Worm (Caenorhabditis elegans) whole organism, L3 larva: Measurements from ENCODE around the gene C25F9.14.

Experiments used
- R02D3.7 ChIP-seq: fragments of 150-350 bp; optimal IDR thresholded peaks from 2 replicates; lab custom pipeline; 2014; ENCODE audit warnings: missing biosample characterization, missing genetic modification characterization
- aly-2 ChIP-seq: fragments of 150-350 bp; optimal IDR thresholded peaks from 2 replicates; lab custom pipeline; 2014; ENCODE audit warnings: missing biosample characterization, missing genetic modification characterization
- ceh-28 ChIP-seq: fragments of 150-350 bp; optimal IDR thresholded peaks from 2 replicates; lab custom pipeline; 2014; ENCODE audit warnings: missing biosample characterization, missing genetic modification reagents, missing genetic modification characterization
- jun-1 ChIP-seq: fragments of 150-350 bp; optimal IDR thresholded peaks from 2 replicates; lab custom pipeline; 2014; ENCODE audit warnings: missing biosample characterization, missing genetic modification reagents, missing genetic modification characterization
- mml-1 ChIP-seq: fragments of 150-350 bp; sonication (generic microtip); optimal IDR thresholded peaks from 3 replicates; lab custom pipeline; 2014; ENCODE audit warnings: missing biosample characterization, missing genetic modification characterization
- nhr-11 ChIP-seq: fragments of 150-350 bp; optimal IDR thresholded peaks from 2 replicates; lab custom pipeline; 2014; ENCODE audit warnings: missing biosample characterization, missing genetic modification characterization
- nhr-23 ChIP-seq: fragments of 150-350 bp; optimal IDR thresholded peaks from 2 replicates; lab custom pipeline; 2014; ENCODE audit warnings: missing biosample characterization, missing genetic modification reagents, missing genetic modification characterization
- snpc-4 ChIP-seq: fragments of 150-350 bp; optimal IDR thresholded peaks from 2 replicates; lab custom pipeline; 2014; ENCODE audit warnings: missing biosample characterization, missing genetic modification characterization
- unc-39 ChIP-seq: sonication (generic microtip); optimal IDR thresholded peaks from 4 replicates; lab custom pipeline; 2017; ENCODE audit warnings: missing biosample characterization, missing genetic modification characterization
- ztf-11 ChIP-seq: fragments of 150-350 bp; optimal IDR thresholded peaks from 2 replicates; lab custom pipeline; 2014; ENCODE audit warnings: missing biosample characterization, missing genetic modification characterization

DNA sequence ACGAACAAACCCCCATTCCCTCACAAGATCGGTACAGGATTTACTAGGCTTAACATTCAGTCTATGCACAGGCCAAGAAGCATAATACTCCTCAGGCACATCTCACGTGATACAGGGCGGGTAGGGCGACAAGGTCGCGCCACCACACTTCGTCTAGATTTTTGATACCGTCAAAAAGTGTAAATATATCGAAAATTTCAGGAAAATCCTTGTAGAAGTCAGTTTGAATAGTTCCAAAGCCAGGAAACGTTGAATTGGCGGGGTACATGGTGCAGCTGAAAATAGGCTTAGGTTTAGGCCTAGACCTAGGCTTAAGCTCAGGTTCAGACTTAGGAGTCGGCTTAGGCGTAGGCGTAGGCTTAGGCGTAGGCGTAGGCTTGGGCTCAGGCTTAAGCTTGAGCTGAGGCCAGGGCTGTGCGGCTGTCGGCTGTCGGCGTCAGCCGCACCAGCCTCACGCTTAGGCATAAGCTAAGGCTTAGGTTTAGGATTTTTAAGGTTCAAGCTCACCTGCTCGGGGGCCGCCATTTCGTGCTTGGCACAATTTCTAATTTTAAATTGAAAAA is 5.9 kb upstream of the C25F9.14 start:
- TF ChIP-seq unc-39 (no peak), ceh-28 (tag; lab: Kevin White, UChicago) (no peak), snpc-4 (no peak), R02D3.7 (tag; lab: Kevin White, UChicago) (no peak), jun-1 (tag; lab: Kevin White, UChicago) (no peak), ztf-11 (no peak), aly-2 (no peak), mml-1 (tag; lab: Kevin White, UChicago) (no peak), nhr-23 (tag; lab: Kevin White, UChicago) (no peak), nhr-11 (tag; lab: Kevin White, UChicago) (no peak)
